Worm (Caenorhabditis elegans): ENCODE results near the gene T26E4.10.

ce11 chrV:15819983-15820382 is 22.0 kb upstream of the T26E4.10 start, which contains the start of gene srbc-48:
- TF ChIP-seq ama-1 (optimal IDR thresholded peaks at IDR 0.05) (no peak), nfya-1 (tag; optimal IDR thresholded peaks at IDR 0.05; ENCODE audit: insufficient read depth) (no peak), nhr-237 (tag; optimal IDR thresholded peaks at IDR 0.05) (no peak), nhr-11 (tag; optimal IDR thresholded peaks at IDR 0.05) (no peak), lin-15B (tag; optimal IDR thresholded peaks at IDR 0.05) (no peak), nhr-77 (tag; optimal IDR thresholded peaks at IDR 0.05) (no peak), fkh-10 (GFP tag; optimal IDR thresholded peaks at IDR 0.05) (no peak)

Measured in whole organism, L3 larva.